Worm (Caenorhabditis elegans) whole organism, L4 larva: ENCODE measurements around the gene ceh-40.

Experiments used
- ama-1 ChIP-seq: fragments of 150-350 bp; optimal IDR thresholded peaks from 2 replicates; lab custom pipeline; 2014; ENCODE audit warnings: inconsistent platforms, mixed read lengths
- arid-1 ChIP-seq: fragments of 200-800 bp; sonication (Bioruptor generic); conservative IDR thresholded peaks from 2 replicates; pipeline ENCODE4 v1.3.6; 2022; ENCODE audit warnings: missing genetic modification reagents, missing genetic modification characterization, missing compliant biosample characterization
- dpl-1 ChIP-seq: fragments of 150-350 bp; optimal IDR thresholded peaks from 2 replicates; lab custom pipeline; 2014; ENCODE audit warnings: missing biosample characterization, missing genetic modification reagents, missing genetic modification characterization
- egl-27 ChIP-seq: sonication (generic microtip); optimal IDR thresholded peaks from 3 replicates; lab custom pipeline; 2017; ENCODE audit warnings: missing biosample characterization, missing genetic modification reagents, missing genetic modification characterization
- fkh-10 ChIP-seq: fragments of 150-350 bp; optimal IDR thresholded peaks from 2 replicates; lab custom pipeline; 2014; ENCODE audit warnings: missing biosample characterization, missing genetic modification reagents, missing genetic modification characterization
- lin-1 ChIP-seq: fragments of 200-800 bp; sonication (Bioruptor generic); IDR thresholded peaks from 2 replicates; pipeline ENCODE4 v1.3.6; 2022; ENCODE audit warnings: missing genetic modification reagents, missing genetic modification characterization, missing compliant biosample characterization
- lin-15B ChIP-seq: fragments of 150-350 bp; sonication (generic microtip); optimal IDR thresholded peaks from 3 replicates; lab custom pipeline; 2014; ENCODE audit warnings: missing biosample characterization, missing genetic modification characterization
- lsy-2 ChIP-seq, 2 experiments: fragments of 150-350 bp in 1 of 2; sonication (generic microtip) in 1 of 2; optimal IDR thresholded peaks; 2 replicates each; lab custom pipeline; 2014 to 2017; ENCODE audit warnings: missing biosample characterization in 2 of 2, missing genetic modification characterization in 2 of 2
- nhr-10 ChIP-seq: fragments of 150-350 bp; optimal IDR thresholded peaks from 2 replicates; lab custom pipeline; 2014; ENCODE audit warnings: missing biosample characterization, missing genetic modification characterization
- pha-4 ChIP-seq, 2 experiments: fragments of 150-350 bp in 1 of 2; fragments of 200-800 bp in 1 of 2; sonication (Bioruptor generic) in 1 of 2; IDR thresholded peaks in 1 of 2; optimal IDR thresholded peaks in 1 of 2; 2 replicates each; pipeline versions ENCODE4 v1.3.6 to Lab custom; 2014 to 2022; ENCODE audit warnings: missing genetic modification characterization in 2 of 2, missing genetic modification reagents in 2 of 2, missing biosample characterization in 1 of 2, missing compliant biosample characterization in 1 of 2
- set-16 ChIP-seq: fragments of 200-800 bp; sonication (Bioruptor generic); IDR thresholded peaks from 2 replicates; pipeline ENCODE4 v1.3.6; 2022; ENCODE audit warnings: missing genetic modification reagents, missing genetic modification characterization, missing compliant biosample characterization
- unc-130 ChIP-seq: sonication (generic microtip); optimal IDR thresholded peaks from 2 replicates; lab custom pipeline; 2016; ENCODE audit warnings: missing genetic modification reagents, missing genetic modification characterization, missing compliant biosample characterization
- zag-1 ChIP-seq: fragments of 150-350 bp; optimal IDR thresholded peaks from 2 replicates; lab custom pipeline; 2014; ENCODE audit warnings: missing biosample characterization, missing genetic modification characterization

DNA sequence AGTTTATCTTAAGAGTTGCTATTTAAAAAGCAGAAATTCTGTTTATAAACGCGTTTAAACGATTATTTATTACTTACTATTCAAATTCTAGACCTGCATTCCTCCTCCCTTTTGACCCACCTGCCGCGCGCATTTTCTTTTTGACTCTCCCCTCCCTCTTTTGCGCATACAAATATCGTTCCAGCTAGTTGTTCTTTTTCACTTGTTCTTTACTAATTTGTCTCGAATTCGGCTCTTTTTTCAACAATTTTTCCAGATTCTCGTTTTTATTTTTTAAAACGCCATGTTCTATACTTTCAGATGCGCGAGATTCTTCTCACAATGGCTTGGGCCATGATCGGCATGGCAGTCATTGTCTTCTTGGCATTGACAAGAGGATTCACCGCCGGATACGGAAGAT, 44.8 kb upstream of the ceh-40 start, which contains the start of gene F19H6.4:
- TF ChIP-seq dpl-1, result no peak
- TF ChIP-seq unc-130 (GFP tag; lab: Kevin White, UChicago), result no peak
- TF ChIP-seq lin-1, result no peak
- TF ChIP-seq ama-1 (lab: Kevin White, UChicago), result no peak
- no peak for TF ChIP-seq fkh-10 (GFP tag; lab: Kevin White, UChicago)
- TF ChIP-seq nhr-10 (tag; lab: Kevin White, UChicago), result no peak
- TF ChIP-seq egl-27, result no peak
- TF ChIP-seq zag-1 (tag; lab: Kevin White, UChicago), result no peak
- no peak for TF ChIP-seq lin-15B
- TF ChIP-seq pha-4 (GFP tag; IDR thresholded peaks at IDR 0.05; lab: Robert Waterston, UW), result no peak
- no peak for TF ChIP-seq pha-4 (tag; optimal IDR thresholded peaks at IDR 0.05; lab: Kevin White, UChicago)
- TF ChIP-seq lsy-2 (tag; optimal IDR thresholded peaks at IDR 0.05; lab: Kevin White, UChicago), result no peak
- no peak for TF ChIP-seq set-16
- no peak for TF ChIP-seq arid-1 (GFP tag; lab: Robert Waterston, UW)
